Fruit fly (Drosophila melanogaster): ENCODE results near the gene CG4332.

Gene CG4332

dm6 chrX:13202162-13202561 lies 47.3 kb downstream of the CG4332 start, which contains the start of gene CG44437:
CG44437 (minus strand) TSS chrX:13202262.
- TF ChIP-seq CG17801 (GFP tag; optimal IDR thresholded peaks at IDR 0.05; ENCODE audit: partially characterized antibody): no peak

- no peak for TF ChIP-seq CG17801 (GFP tag; optimal IDR thresholded peaks at IDR 0.05; ENCODE audit: partially characterized antibody)
These were observed 49.9 kb downstream of the CG4332 start for dm6 chrX:13204718-13205117.
